Worm (Caenorhabditis elegans) whole organism, L2 larva: ENCODE results near the gene D2062.5.

Experiments
- F13H6.1 ChIP-seq: sonication (generic microtip); optimal IDR thresholded peaks from 2 replicates; lab custom pipeline; 2016; ENCODE audit warnings: missing genetic modification characterization, missing compliant biosample characterization
- egl-27 ChIP-seq: sonication (generic microtip); optimal IDR thresholded peaks from 3 replicates; lab custom pipeline; 2017; ENCODE audit warnings: missing biosample characterization, missing genetic modification reagents, missing genetic modification characterization
- lin-13 ChIP-seq: fragments of 150-350 bp; optimal IDR thresholded peaks from 2 replicates; lab custom pipeline; 2014; ENCODE audit warnings: missing biosample characterization, missing genetic modification reagents, missing genetic modification characterization
- nhr-11 ChIP-seq: fragments of 150-350 bp; optimal IDR thresholded peaks from 2 replicates; lab custom pipeline; 2014; ENCODE audit warnings: missing biosample characterization, missing genetic modification characterization
- nhr-237 ChIP-seq: fragments of 150-350 bp; optimal IDR thresholded peaks from 2 replicates; lab custom pipeline; 2014; ENCODE audit warnings: missing biosample characterization, missing genetic modification characterization
- nhr-77 ChIP-seq: fragments of 150-350 bp; optimal IDR thresholded peaks from 2 replicates; lab custom pipeline; 2014; ENCODE audit warnings: missing biosample characterization, missing genetic modification characterization
- skn-1 ChIP-seq: sonication (generic microtip); optimal IDR thresholded peaks from 2 replicates; lab custom pipeline; 2017; ENCODE audit warnings: missing biosample characterization, missing genetic modification characterization
- snpc-4 ChIP-seq: fragments of 150-350 bp; optimal IDR thresholded peaks from 2 replicates; lab custom pipeline; 2014; ENCODE audit warnings: missing biosample characterization, missing genetic modification characterization
- ztf-11 ChIP-seq: sonication (generic microtip); optimal IDR thresholded peaks from 2 replicates; lab custom pipeline; 2017; ENCODE audit warnings: missing biosample characterization, missing genetic modification characterization

- TF ChIP-seq nhr-237 (tag; lab: Kevin White, UChicago) = no peak
- TF ChIP-seq snpc-4 (tag; lab: Kevin White, UChicago) = no peak
- no peak for TF ChIP-seq skn-1 (tag; lab: Kevin White, UChicago)
- no peak for TF ChIP-seq egl-27 (tag; lab: Kevin White, UChicago)
- TF ChIP-seq nhr-11 (tag; lab: Kevin White, UChicago) = no peak
- no peak for TF ChIP-seq F13H6.1 (tag; lab: Kevin White, UChicago)
- TF ChIP-seq nhr-77 (tag; lab: Kevin White, UChicago) = no peak
- TF ChIP-seq lin-13 (GFP tag; lab: Kevin White, UChicago) = no peak
- no peak for TF ChIP-seq ztf-11 (tag; lab: Kevin White, UChicago)
Measured at ce11 chrII:2640982-2641381, 18.4 kb downstream of the D2062.5 start, which contains the start of gene F22E5.23.
